Fruit fly (Drosophila melanogaster): ENCODE results near the gene Gk2.

DNA sequence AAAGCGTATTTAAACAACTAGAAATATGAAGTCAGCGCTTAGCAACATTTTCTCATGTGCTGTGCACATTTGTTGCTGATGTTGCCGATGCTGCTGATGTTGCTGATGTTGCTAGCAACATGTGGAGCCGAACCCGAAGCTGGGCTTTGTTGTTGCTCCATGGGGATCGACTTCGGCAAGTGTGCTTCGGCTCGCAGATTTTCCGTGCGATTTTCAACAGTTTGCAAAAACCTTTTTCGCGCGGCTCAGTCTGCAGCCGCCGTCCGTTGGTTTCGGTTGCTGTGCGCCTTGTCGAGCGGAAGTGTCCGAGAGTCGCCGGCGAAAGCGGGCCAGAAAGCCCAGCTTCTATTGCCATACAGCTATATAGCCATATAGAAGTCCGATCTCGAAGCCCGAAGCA is 49.6 kb upstream of the Gk2 start:
- no peak for TF ChIP-seq CG8478 (optimal IDR thresholded peaks at IDR 0.05)
- TF ChIP-seq psq (optimal IDR thresholded peaks at IDR 0.05): no peak
- TF ChIP-seq Dll (optimal IDR thresholded peaks at IDR 0.05): no peak
- TF ChIP-seq usp (GFP tag; optimal IDR thresholded peaks at IDR 0.05): no peak
- TF ChIP-seq pan (optimal IDR thresholded peaks at IDR 0.05): no peak

Measured in whole organism.